Worm (Caenorhabditis elegans) whole organism, L2 larva: ENCODE data around the gene str-18.

Experiments used
- aly-2 ChIP-seq: fragments of 150-350 bp; optimal IDR thresholded peaks from 2 replicates; lab custom pipeline; 2014; ENCODE audit warnings: missing biosample characterization, missing genetic modification characterization
- nhr-10 ChIP-seq: sonication (generic microtip); optimal IDR thresholded peaks from 2 replicates; lab custom pipeline; 2017; ENCODE audit warnings: missing biosample characterization, missing genetic modification characterization
- nhr-12 ChIP-seq: fragments of 150-350 bp; optimal IDR thresholded peaks from 2 replicates; lab custom pipeline; 2014; ENCODE audit warnings: missing biosample characterization, missing genetic modification characterization
- nhr-237 ChIP-seq: fragments of 150-350 bp; optimal IDR thresholded peaks from 2 replicates; lab custom pipeline; 2014; ENCODE audit warnings: missing biosample characterization, missing genetic modification characterization
- ztf-11 ChIP-seq: sonication (generic microtip); optimal IDR thresholded peaks from 2 replicates; lab custom pipeline; 2017; ENCODE audit warnings: missing biosample characterization, missing genetic modification characterization
- ztf-4 ChIP-seq: fragments of 150-350 bp; optimal IDR thresholded peaks from 2 replicates; lab custom pipeline; 2014; ENCODE audit warnings: missing biosample characterization, missing genetic modification characterization

- TF ChIP-seq nhr-10 (tag; lab: Kevin White, UChicago) (no peak), aly-2 (tag; lab: Kevin White, UChicago) (no peak), nhr-237 (tag; lab: Kevin White, UChicago) (no peak), nhr-12 (tag; lab: Kevin White, UChicago) (no peak), ztf-11 (tag; lab: Kevin White, UChicago) (no peak), ztf-4 (tag; lab: Kevin White, UChicago) (no peak)
These were observed 37.0 kb downstream of the str-18 start, which contains the start of gene twk-34 for ce11 chrV:15704745-15705144.
